Worm (Caenorhabditis elegans): ENCODE measurements around the gene Y39H10B.2.

DNA sequence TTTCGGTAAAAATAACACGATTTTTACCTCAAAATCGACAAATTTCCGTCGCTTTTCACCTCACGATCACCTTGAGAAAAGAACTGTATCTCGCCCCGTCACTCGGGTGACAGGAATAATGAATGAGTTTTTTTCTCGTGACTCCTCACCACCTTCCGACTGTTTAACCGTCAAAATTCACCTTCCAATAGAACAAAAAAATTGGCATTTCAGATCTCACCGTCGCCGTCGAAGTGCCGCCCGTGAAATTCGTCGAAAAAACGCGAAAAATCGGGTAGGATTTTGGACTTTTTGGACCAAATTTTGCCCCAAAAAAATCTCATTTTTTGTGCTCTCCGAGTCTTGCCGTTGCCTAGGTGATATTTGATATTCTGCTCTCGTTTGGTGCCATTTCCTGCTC lies 18.3 kb downstream of the Y39H10B.2 start, which contains the start of gene unc-132:
- TF ChIP-seq ets-7 (tag; optimal IDR thresholded peaks at IDR 0.05) (no peak), ama-1 (optimal IDR thresholded peaks at IDR 0.05) (no peak), hnd-1 (tag; optimal IDR thresholded peaks at IDR 0.05) (no peak), tbx-37 (GFP tag; conservative IDR thresholded peaks at IDR 0.05) (no peak), flt-1 (GFP tag; IDR thresholded peaks at IDR 0.05) (no peak), ceh-36 (tag; optimal IDR thresholded peaks at IDR 0.05) (no peak), B0310.2 (tag; optimal IDR thresholded peaks at IDR 0.05) (no peak), aly-1 (tag; optimal IDR thresholded peaks at IDR 0.05) (no peak), hmbx-1 (tag; optimal IDR thresholded peaks at IDR 0.05) (no peak), sea-1 (GFP tag; conservative IDR thresholded peaks at IDR 0.05) (no peak)
